Fruit fly (Drosophila melanogaster) whole organism, prepupa: ENCODE results near the gene Ntf-2.

Source experiments
- Blimp-1 ChIP-seq: fragments of 200-800 bp; sonication (Bioruptor generic); optimal IDR thresholded peaks from 3 replicates; lab custom pipeline; 2017; ENCODE audit warnings: missing biosample characterization, missing genetic modification characterization, mild to moderate bottlenecking, moderate library complexity, missing genetic modification reagents
- CG11294 ChIP-seq: fragments of 200-800 bp; sonication (Bioruptor generic); IDR thresholded peaks from 2 replicates; pipeline ENCODE4 v1.3.6; 2022; ENCODE audit warnings: missing biosample characterization, missing genetic modification characterization
- CG11902 ChIP-seq: fragments of 200-800 bp; sonication (Bioruptor generic); optimal IDR thresholded peaks from 3 replicates; lab custom pipeline; 2016; ENCODE audit warnings: missing biosample characterization, missing genetic modification characterization
- CG15336 ChIP-seq: fragments of 200-800 bp; sonication (Bioruptor generic); IDR thresholded peaks from 2 replicates; pipeline ENCODE4 v1.3.6; 2022; ENCODE audit warnings: missing biosample characterization, missing genetic modification characterization
- CG1621 ChIP-seq: fragments of 200-800 bp; sonication (Bioruptor generic); optimal IDR thresholded peaks from 3 replicates; lab custom pipeline; 2018; ENCODE audit warnings: missing biosample characterization, mild to moderate bottlenecking, missing genetic modification characterization
- CG16779 ChIP-seq: fragments of 200-800 bp; sonication (Bioruptor generic); optimal IDR thresholded peaks from 3 replicates; lab custom pipeline; 2017; ENCODE audit warnings: missing biosample characterization, mild to moderate bottlenecking, missing genetic modification characterization
- CG3032 ChIP-seq: fragments of 200-800 bp; optimal IDR thresholded peaks from 2 replicates; lab custom pipeline; 2019; ENCODE audit warnings: missing biosample characterization, mild to moderate bottlenecking, missing genetic modification characterization, moderate library complexity
- CG31627 ChIP-seq: fragments of 200-800 bp; sonication (Bioruptor generic); optimal IDR thresholded peaks from 3 replicates; lab custom pipeline; 2016; ENCODE audit warnings: missing biosample characterization, missing genetic modification characterization
- CG32006 ChIP-seq: fragments of 200-800 bp; sonication (Bioruptor generic); optimal IDR thresholded peaks from 3 replicates; lab custom pipeline; 2017; ENCODE audit warnings: missing biosample characterization, mild to moderate bottlenecking, missing genetic modification characterization
- CG34406 ChIP-seq: fragments of 200-800 bp; sonication (Bioruptor generic); optimal IDR thresholded peaks from 3 replicates; lab custom pipeline; 2016; ENCODE audit warnings: missing biosample characterization, missing genetic modification characterization
- CG3919 ChIP-seq: fragments of 200-800 bp; sonication (Bioruptor generic); optimal IDR thresholded peaks from 3 replicates; lab custom pipeline; 2016; ENCODE audit warnings: missing biosample characterization, missing genetic modification characterization
- CG6163 ChIP-seq: fragments of 200-800 bp; sonication (Bioruptor generic); IDR thresholded peaks from 3 replicates; pipeline ENCODE4 v1.3.6; 2022; ENCODE audit warnings: missing biosample characterization, missing genetic modification characterization
- CG6792 ChIP-seq: fragments of 200-800 bp; sonication (Bioruptor generic); optimal IDR thresholded peaks from 3 replicates; lab custom pipeline; 2016; ENCODE audit warnings: missing biosample characterization, missing genetic modification characterization
- CG6808 ChIP-seq: fragments of 200-800 bp; sonication (Bioruptor generic); optimal IDR thresholded peaks from 3 replicates; lab custom pipeline; 2017; ENCODE audit warnings: missing biosample characterization, missing genetic modification characterization, mild to moderate bottlenecking, moderate library complexity, missing genetic modification reagents
- CG6854 ChIP-seq: fragments of 200-800 bp; sonication (Bioruptor generic); optimal IDR thresholded peaks from 2 replicates; lab custom pipeline; 2017; ENCODE audit warnings: missing biosample characterization, mild to moderate bottlenecking, missing genetic modification characterization
- CG7368 ChIP-seq: fragments of 200-800 bp; sonication (Bioruptor generic); optimal IDR thresholded peaks from 3 replicates; lab custom pipeline; 2016; ENCODE audit warnings: missing biosample characterization, missing genetic modification characterization
- CG8119 ChIP-seq: fragments of 200-800 bp; sonication (Bioruptor generic); IDR thresholded peaks from 3 replicates; pipeline ENCODE4 v1.3.6; 2022; ENCODE audit warnings: missing biosample characterization, missing genetic modification characterization
- CG8319 ChIP-seq: fragments of 200-800 bp; sonication (Bioruptor generic); optimal IDR thresholded peaks from 3 replicates; lab custom pipeline; 2016; ENCODE audit warnings: missing biosample characterization, missing genetic modification characterization
- CG8632 ChIP-seq: fragments of 200-800 bp; sonication (Bioruptor generic); optimal IDR thresholded peaks from 3 replicates; lab custom pipeline; 2016; ENCODE audit warnings: missing biosample characterization, missing genetic modification characterization
- CG9139 ChIP-seq: fragments of 200-800 bp; sonication (Bioruptor generic); optimal IDR thresholded peaks from 3 replicates; lab custom pipeline; 2017; ENCODE audit warnings: missing biosample characterization, mild to moderate bottlenecking, missing genetic modification characterization
- Eip75B ChIP-seq: fragments of 200-800 bp; sonication (Bioruptor generic); optimal IDR thresholded peaks from 3 replicates; lab custom pipeline; 2016; ENCODE audit warnings: missing biosample characterization, missing genetic modification characterization
- Eip78C ChIP-seq: fragments of 200-800 bp; sonication (Bioruptor generic); peaks from one replicate; lab custom pipeline; 2016; ENCODE audit warnings: missing biosample characterization, missing genetic modification characterization
- Eip93F ChIP-seq: fragments of 200-800 bp; sonication (Bioruptor generic); optimal IDR thresholded peaks from 2 replicates; lab custom pipeline; 2016; ENCODE audit warnings: missing biosample characterization, mild to moderate bottlenecking, missing genetic modification characterization
- Ets21C ChIP-seq: fragments of 200-800 bp; sonication (Bioruptor generic); optimal IDR thresholded peaks from 3 replicates; lab custom pipeline; 2016; ENCODE audit warnings: missing biosample characterization, missing genetic modification characterization
- Ets96B ChIP-seq: fragments of 200-800 bp; optimal IDR thresholded peaks from 2 replicates; lab custom pipeline; 2019; ENCODE audit warnings: missing biosample characterization, mild to moderate bottlenecking, missing genetic modification characterization, moderate library complexity
- Hr39 ChIP-seq: fragments of 200-800 bp; sonication (Bioruptor generic); optimal IDR thresholded peaks from 2 replicates; lab custom pipeline; 2016; ENCODE audit warnings: missing biosample characterization, missing genetic modification characterization
- Hr4 ChIP-seq: fragments of 200-800 bp; sonication (Bioruptor generic); optimal IDR thresholded peaks from 3 replicates; lab custom pipeline; 2016; ENCODE audit warnings: missing biosample characterization, missing genetic modification characterization
- Lpt ChIP-seq: fragments of 200-800 bp; sonication (Bioruptor generic); optimal IDR thresholded peaks from 3 replicates; lab custom pipeline; 2016; ENCODE audit warnings: missing biosample characterization, missing genetic modification characterization
- Met ChIP-seq: fragments of 200-800 bp; sonication (Bioruptor generic); optimal IDR thresholded peaks from 3 replicates; lab custom pipeline; 2016; ENCODE audit warnings: missing biosample characterization, missing genetic modification characterization
- OdsH ChIP-seq: fragments of 200-800 bp; sonication (Bioruptor generic); optimal IDR thresholded peaks from 3 replicates; lab custom pipeline; 2016; ENCODE audit warnings: missing biosample characterization, missing genetic modification characterization
- Sox14 ChIP-seq: fragments of 200-800 bp; sonication (Bioruptor generic); optimal IDR thresholded peaks from 3 replicates; lab custom pipeline; 2016; ENCODE audit warnings: missing biosample characterization, missing genetic modification characterization
- achi ChIP-seq: fragments of 200-800 bp; sonication (Bioruptor generic); optimal IDR thresholded peaks from 3 replicates; lab custom pipeline; 2016; ENCODE audit warnings: missing biosample characterization, missing genetic modification characterization
- cyc ChIP-seq: fragments of 200-800 bp; sonication (Bioruptor generic); optimal IDR thresholded peaks from 3 replicates; lab custom pipeline; 2016; ENCODE audit warnings: missing biosample characterization, missing genetic modification characterization
- dac ChIP-seq: fragments of 200-800 bp; sonication (Bioruptor generic); optimal IDR thresholded peaks from 2 replicates; lab custom pipeline; 2017; ENCODE audit warnings: missing biosample characterization, mild to moderate bottlenecking, missing genetic modification characterization
- esn ChIP-seq: fragments of 200-800 bp; sonication (Bioruptor generic); optimal IDR thresholded peaks from 2 replicates; lab custom pipeline; 2016; ENCODE audit warnings: missing biosample characterization, mild to moderate bottlenecking, missing genetic modification characterization, moderate library complexity
- fd59A ChIP-seq: fragments of 200-800 bp; sonication (Bioruptor generic); optimal IDR thresholded peaks from 2 replicates; lab custom pipeline; 2017; ENCODE audit warnings: missing biosample characterization, mild to moderate bottlenecking, missing genetic modification characterization, missing genetic modification reagents
- fd85E ChIP-seq: fragments of 200-800 bp; sonication (Bioruptor generic); optimal IDR thresholded peaks from 3 replicates; lab custom pipeline; 2016; ENCODE audit warnings: missing biosample characterization, missing genetic modification characterization
- fkh ChIP-seq: fragments of 200-800 bp; sonication (Bioruptor generic); optimal IDR thresholded peaks from 3 replicates; lab custom pipeline; 2017; ENCODE audit warnings: missing biosample characterization, mild to moderate bottlenecking, missing genetic modification characterization, moderate library complexity
- net ChIP-seq: fragments of 200-800 bp; sonication (Bioruptor generic); optimal IDR thresholded peaks from 3 replicates; lab custom pipeline; 2016; ENCODE audit warnings: missing biosample characterization, missing genetic modification characterization
- pdm3 ChIP-seq: fragments of 200-800 bp; sonication (Bioruptor generic); optimal IDR thresholded peaks from 3 replicates; lab custom pipeline; 2016; ENCODE audit warnings: missing biosample characterization, missing genetic modification characterization
- salr ChIP-seq, 2 experiments: fragments of 200-800 bp; sonication (Bioruptor generic); optimal IDR thresholded peaks; 3 replicates each; lab custom pipeline; 2016 to 2018; ENCODE audit warnings: missing biosample characterization in 2 of 2, missing genetic modification characterization in 2 of 2, mild to moderate bottlenecking in 1 of 2
- spab ChIP-seq: fragments of 200-800 bp; sonication (Bioruptor generic); optimal IDR thresholded peaks from 2 replicates; lab custom pipeline; 2017; ENCODE audit warnings: missing biosample characterization, mild to moderate bottlenecking, missing genetic modification characterization, missing genetic modification reagents
- ss ChIP-seq, 2 experiments: fragments of 200-800 bp; sonication (Bioruptor generic); optimal IDR thresholded peaks; 2 replicates in 1 of 2; 3 replicates in 1 of 2; lab custom pipeline; 2017 to 2018; ENCODE audit warnings: mild to moderate bottlenecking in 2 of 2, missing biosample characterization in 2 of 2, missing genetic modification characterization in 2 of 2, moderate library complexity in 1 of 2
- svp ChIP-seq: fragments of 200-800 bp; sonication (Bioruptor generic); peaks from one replicate; lab custom pipeline; 2016; ENCODE audit warnings: missing biosample characterization, missing genetic modification characterization
- topi ChIP-seq: fragments of 200-800 bp; sonication (Bioruptor generic); optimal IDR thresholded peaks from 3 replicates; lab custom pipeline; 2016; ENCODE audit warnings: missing biosample characterization, missing genetic modification characterization
- vri ChIP-seq: fragments of 200-800 bp; sonication (Bioruptor generic); optimal IDR thresholded peaks from 3 replicates; lab custom pipeline; 2016; ENCODE audit warnings: missing biosample characterization, mild to moderate bottlenecking, missing genetic modification characterization

Gene Ntf-2

dm6 chrX:21044278-21044830, 9.1 kb downstream of the Ntf-2 start (continued):
- TF ChIP-seq CG7368 (GFP tag; lab: Kevin White, UChicago): peak; percentile 44
- TF ChIP-seq Met (GFP tag; lab: Kevin White, UChicago): peak; percentile 71
- TF ChIP-seq CG8119 (GFP tag; lab: Robert Waterston, UW): peak; percentile 28; the same call in 2 of the 3 replicates
- TF ChIP-seq salr (GFP tag; optimal IDR thresholded peaks at IDR 0.05; lab: Kevin White, UChicago): peak in 1 of 2 experiments; percentile 2
- TF ChIP-seq CG6854 (GFP tag; lab: Kevin White, UChicago): no peak
- TF ChIP-seq cyc: peak; percentile 57
- TF ChIP-seq CG8319 (GFP tag; lab: Kevin White, UChicago): peak; percentile 17
- no peak for TF ChIP-seq CG8632 (GFP tag; lab: Kevin White, UChicago)
- TF ChIP-seq ss (GFP tag; optimal IDR thresholded peaks at IDR 0.05; lab: Kevin White, UChicago): peak in 1 of 2 experiments; percentile 45
- no peak for TF ChIP-seq CG11902 (GFP tag; lab: Kevin White, UChicago)
- TF ChIP-seq achi (GFP tag; lab: Kevin White, UChicago): peak; percentile 22
- peak; percentile 19 for TF ChIP-seq CG31627
- TF ChIP-seq Sox14: peak; percentile 57
- no peak for TF ChIP-seq CG6808
- no peak for TF ChIP-seq Blimp-1
- no peak for TF ChIP-seq fd85E (GFP tag; lab: Kevin White, UChicago)
- TF ChIP-seq spab (GFP tag; lab: Kevin White, UChicago): no peak
- TF ChIP-seq Hr39: peak; percentile 39
- TF ChIP-seq fd59A (GFP tag; lab: Kevin White, UChicago): no peak
- peak; percentile 45; the same call in 1 of the 2 replicates for TF ChIP-seq CG11294 (GFP tag; lab: Robert Waterston, UW)
- peak; percentile 65 for TF ChIP-seq topi
- TF ChIP-seq CG1621: peak; percentile 60
- TF ChIP-seq Eip78C (GFP tag; lab: Kevin White, UChicago): peak; percentile 80
- TF ChIP-seq CG6163 (GFP tag; lab: Robert Waterston, UW): peak; percentile 76; the same call in 2 of the 3 replicates
- TF ChIP-seq Ets21C (GFP tag; lab: Kevin White, UChicago): no peak
- TF ChIP-seq net (GFP tag; lab: Kevin White, UChicago): peak; percentile 50
- no peak for TF ChIP-seq CG16779 (tag; lab: Kevin White, UChicago)
- peak; percentile 44 for TF ChIP-seq pdm3 (GFP tag; lab: Kevin White, UChicago)
- peak; percentile 54 for TF ChIP-seq Eip75B
- peak; percentile 23 for TF ChIP-seq OdsH

dm6 chrX:21044831-21045447, 9.7 kb downstream of the Ntf-2 start, which contains the start of gene Cbs:
TSS of gene Cbs (plus strand) at chrX:21045138.
- TF ChIP-seq CG15336 (GFP tag; lab: Robert Waterston, UW) (peak; percentile 24; the same call in 1 of the 2 replicates), pdm3 (GFP tag; lab: Kevin White, UChicago) (no peak), CG8119 (GFP tag; lab: Robert Waterston, UW) (no peak), CG6854 (GFP tag; lab: Kevin White, UChicago) (no peak), vri (GFP tag; lab: Kevin White, UChicago) (no peak), CG9139 (GFP tag; lab: Kevin White, UChicago) (no peak), cyc (no peak), Eip78C (GFP tag; lab: Kevin White, UChicago) (peak; percentile 71), Eip75B (no peak), CG3032 (tag; lab: Kevin White, UChicago) (peak; percentile 30), achi (GFP tag; lab: Kevin White, UChicago) (peak; percentile 21), CG11294 (GFP tag; lab: Robert Waterston, UW) (peak; percentile 47; the same call in 1 of the 2 replicates), Lpt (GFP tag; lab: Kevin White, UChicago) (no peak), CG34406 (GFP tag; lab: Kevin White, UChicago) (peak; percentile 41), salr (GFP tag; optimal IDR thresholded peaks at IDR 0.05; lab: Kevin White, UChicago) (peak; percentile 48 to 55), CG31627 (no peak), CG3919 (GFP tag; lab: Kevin White, UChicago) (peak; percentile 13), ss (GFP tag; optimal IDR thresholded peaks at IDR 0.05; lab: Kevin White, UChicago) (peak; percentile 20 to 28), Ets96B (tag; lab: Kevin White, UChicago) (peak; percentile 18), fd59A (GFP tag; lab: Kevin White, UChicago) (no peak), CG6808 (peak; percentile 53), Sox14 (no peak), spab (GFP tag; lab: Kevin White, UChicago) (peak; percentile 20), CG6792 (GFP tag; lab: Kevin White, UChicago) (no peak), OdsH (peak; percentile 57), dac (GFP tag; lab: Kevin White, UChicago) (no peak), svp (GFP tag; lab: Kevin White, UChicago) (peak; percentile 32), CG32006 (GFP tag; lab: Kevin White, UChicago) (peak; percentile 71), fkh (GFP tag; lab: Kevin White, UChicago) (no peak), Eip93F (GFP tag; lab: Kevin White, UChicago) (no peak), CG11902 (GFP tag; lab: Kevin White, UChicago) (no peak), esn (peak; percentile 41), Hr4 (GFP tag; lab: Kevin White, UChicago) (peak; percentile 27), CG1621 (no peak)
